Fruit fly (Drosophila melanogaster) whole organism, adult: ENCODE results near the gene sima.

Source experiments
- CG11617 ChIP-seq: fragments of 200-800 bp; sonication (Bioruptor generic); optimal IDR thresholded peaks from 2 replicates; lab custom pipeline; 2017; ENCODE audit warnings: mild to moderate bottlenecking, missing biosample characterization, missing genetic modification reagents, missing genetic modification characterization
- CG12768 ChIP-seq: fragments of 200-800 bp; sonication (Bioruptor generic); optimal IDR thresholded peaks from 2 replicates; lab custom pipeline; 2017; ENCODE audit warnings: missing biosample characterization, missing genetic modification characterization, mild to moderate bottlenecking, moderate library complexity, missing genetic modification reagents
- CG14711 ChIP-seq: fragments of 200-800 bp; sonication (Bioruptor generic); optimal IDR thresholded peaks from 2 replicates; lab custom pipeline; 2018; ENCODE audit warnings: missing biosample characterization, mild to moderate bottlenecking, missing genetic modification characterization, moderate library complexity
- CG1620 ChIP-seq: fragments of 200-800 bp; sonication (Bioruptor generic); optimal IDR thresholded peaks from 2 replicates; lab custom pipeline; 2016; ENCODE audit warnings: missing biosample characterization, missing genetic modification characterization
- CG33017 ChIP-seq: fragments of 200-800 bp; sonication (Bioruptor generic); optimal IDR thresholded peaks from 2 replicates; lab custom pipeline; 2018; ENCODE audit warnings: missing biosample characterization, mild to moderate bottlenecking, missing genetic modification characterization, moderate library complexity
- CG5204 ChIP-seq: fragments of 200-800 bp; sonication (Bioruptor generic); optimal IDR thresholded peaks from 2 replicates; lab custom pipeline; 2016; ENCODE audit warnings: missing biosample characterization, missing genetic modification characterization
- CG7045 ChIP-seq: fragments of 200-800 bp; sonication (Bioruptor generic); optimal IDR thresholded peaks from 2 replicates; lab custom pipeline; 2017; ENCODE audit warnings: missing biosample characterization, mild to moderate bottlenecking, missing genetic modification characterization
- CG7101 ChIP-seq: fragments of 200-800 bp; sonication (Bioruptor generic); optimal IDR thresholded peaks from 2 replicates; lab custom pipeline; 2018; ENCODE audit warnings: missing biosample characterization, mild to moderate bottlenecking, missing genetic modification characterization, moderate library complexity
- Clk ChIP-seq: fragments of 200-800 bp; sonication (Bioruptor generic); optimal IDR thresholded peaks from 2 replicates; lab custom pipeline; 2017; ENCODE audit warnings: missing biosample characterization, missing genetic modification characterization
- Crg-1 ChIP-seq: fragments of 200-800 bp; sonication (Bioruptor generic); optimal IDR thresholded peaks from 2 replicates; lab custom pipeline; 2016; ENCODE audit warnings: missing biosample characterization, missing genetic modification characterization
- Hr96 ChIP-seq: fragments of 200-800 bp; sonication (Bioruptor generic); optimal IDR thresholded peaks from 2 replicates; lab custom pipeline; 2016; ENCODE audit warnings: missing biosample characterization, missing genetic modification characterization
- Mnt ChIP-seq: fragments of 200-800 bp; sonication (Bioruptor generic); optimal IDR thresholded peaks from 2 replicates; lab custom pipeline; 2016; ENCODE audit warnings: missing biosample characterization, mild to moderate bottlenecking, missing genetic modification characterization
- bab1 ChIP-seq: fragments of 200-800 bp; sonication (Bioruptor generic); optimal IDR thresholded peaks from 3 replicates; lab custom pipeline; 2019; ENCODE audit warnings: missing biosample characterization, mild to moderate bottlenecking, missing genetic modification characterization, moderate library complexity
- cic ChIP-seq: fragments of 200-800 bp; sonication (Bioruptor generic); optimal IDR thresholded peaks from 2 replicates; lab custom pipeline; 2017; ENCODE audit warnings: missing biosample characterization, mild to moderate bottlenecking, missing genetic modification characterization, moderate library complexity
- cnc ChIP-seq, 2 experiments: fragments of >200 bp; optimal IDR thresholded peaks; 2 replicates each; lab custom pipeline; 2017
- kay ChIP-seq: fragments of 200-800 bp; sonication (Bioruptor generic); peaks from one replicate; lab custom pipeline; 2016; ENCODE audit warnings: missing biosample characterization, missing genetic modification characterization, borderline replicate concordance
- ovo ChIP-seq: fragments of 200-800 bp; sonication (Bioruptor generic); optimal IDR thresholded peaks from 2 replicates; lab custom pipeline; 2016; ENCODE audit warnings: missing biosample characterization, missing genetic modification characterization
- pad ChIP-seq: fragments of 200-800 bp; sonication (Bioruptor generic); optimal IDR thresholded peaks from 3 replicates; lab custom pipeline; 2017; ENCODE audit warnings: missing biosample characterization, missing genetic modification characterization, mild to moderate bottlenecking, moderate library complexity, missing genetic modification reagents
- tj ChIP-seq: fragments of 200-800 bp; sonication (Bioruptor generic); optimal IDR thresholded peaks from 3 replicates; lab custom pipeline; 2017; ENCODE audit warnings: missing biosample characterization, mild to moderate bottlenecking, missing genetic modification characterization, moderate library complexity
- toe ChIP-seq: fragments of 200-800 bp; sonication (Bioruptor generic); optimal IDR thresholded peaks from 2 replicates; lab custom pipeline; 2016; ENCODE audit warnings: missing biosample characterization, missing genetic modification characterization

Gene sima

DNA sequence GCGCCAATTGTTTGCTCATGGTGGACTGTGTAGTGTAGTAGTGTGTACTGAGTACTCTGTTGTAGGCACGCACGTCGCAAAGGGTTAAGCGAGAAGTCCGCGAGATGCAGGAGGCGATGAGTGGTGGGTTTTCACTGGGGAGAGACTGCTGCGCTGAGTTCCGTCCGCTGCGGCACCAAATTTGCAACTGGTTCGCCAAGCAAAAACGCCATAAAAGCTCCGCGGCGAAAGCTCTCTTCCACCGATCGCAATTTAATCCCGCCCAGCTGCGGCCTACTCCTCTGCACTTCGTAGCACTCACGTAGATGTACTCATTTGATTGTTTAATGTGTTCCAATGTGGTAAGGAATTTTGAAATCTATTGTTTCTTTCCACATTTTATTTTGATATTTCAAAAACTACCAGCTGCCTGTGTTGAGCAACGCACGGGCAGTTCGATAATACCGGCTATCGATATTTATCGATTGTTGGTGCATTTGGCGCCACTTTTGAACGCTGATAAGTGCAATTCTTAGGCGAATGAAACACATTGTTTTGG is 43.1 kb upstream of the sima start, which contains the start of gene CG7920:
TSS of gene CG7920 (minus strand) at position 308 of the 538 bp plus-strand sequence.
- TF ChIP-seq CG1620 (GFP tag; lab: Kevin White, UChicago) (peak; percentile 59), Clk (no peak), Hr96 (peak; percentile 68), tj (GFP tag; lab: Kevin White, UChicago) (no peak), CG11617 (peak; percentile 54), cnc (optimal IDR thresholded peaks at IDR 0.05; lab: Kevin White, UChicago) (peak in 1 of 2 experiments; percentile 62), CG5204 (GFP tag; lab: Kevin White, UChicago) (no peak), CG7045 (GFP tag; lab: Kevin White, UChicago) (peak; percentile 37), cic (GFP tag; lab: Kevin White, UChicago) (peak; percentile 31), pad (GFP tag; lab: Kevin White, UChicago) (peak; percentile 67), CG7101 (tag; lab: Kevin White, UChicago) (peak; percentile 69), Crg-1 (GFP tag; lab: Kevin White, UChicago) (peak; percentile 72), ovo (GFP tag; lab: Kevin White, UChicago) (no peak), CG33017 (tag; lab: Kevin White, UChicago) (peak; percentile 45), CG12768 (peak; percentile 41), kay (GFP tag; lab: Kevin White, UChicago) (no peak), CG14711 (tag; lab: Kevin White, UChicago) (peak; percentile 60), Mnt (peak; percentile 37), toe (peak; percentile 7), bab1 (GFP tag; lab: Kevin White, UChicago) (peak; percentile 83)

DNA sequence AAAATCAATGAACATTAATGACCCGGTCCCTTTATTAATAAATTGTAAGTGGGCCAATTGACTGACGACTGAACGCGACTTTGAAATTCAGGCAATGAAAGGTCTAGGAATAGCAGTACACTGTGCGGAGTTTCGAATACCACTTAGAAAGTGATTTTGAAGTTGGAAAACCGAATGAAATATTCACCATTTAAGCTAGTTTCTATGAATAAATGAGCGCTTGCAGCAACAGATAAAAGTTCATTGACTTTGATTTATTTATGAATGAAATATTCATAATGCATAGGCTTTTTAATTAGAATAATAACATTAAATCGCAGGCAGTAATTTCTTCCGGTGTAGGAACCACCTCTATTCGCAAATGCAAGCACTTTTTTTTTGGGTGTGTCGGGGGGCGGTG is 37.1 kb upstream of the sima start:
- TF ChIP-seq tj (GFP tag; lab: Kevin White, UChicago) (peak; percentile 89), CG33017 (tag; lab: Kevin White, UChicago) (no peak), CG1620 (GFP tag; lab: Kevin White, UChicago) (no peak), Clk (no peak), CG7045 (GFP tag; lab: Kevin White, UChicago) (no peak), CG7101 (tag; lab: Kevin White, UChicago) (no peak), Crg-1 (GFP tag; lab: Kevin White, UChicago) (no peak), CG14711 (tag; lab: Kevin White, UChicago) (no peak), bab1 (GFP tag; lab: Kevin White, UChicago) (peak; percentile 19)

DNA sequence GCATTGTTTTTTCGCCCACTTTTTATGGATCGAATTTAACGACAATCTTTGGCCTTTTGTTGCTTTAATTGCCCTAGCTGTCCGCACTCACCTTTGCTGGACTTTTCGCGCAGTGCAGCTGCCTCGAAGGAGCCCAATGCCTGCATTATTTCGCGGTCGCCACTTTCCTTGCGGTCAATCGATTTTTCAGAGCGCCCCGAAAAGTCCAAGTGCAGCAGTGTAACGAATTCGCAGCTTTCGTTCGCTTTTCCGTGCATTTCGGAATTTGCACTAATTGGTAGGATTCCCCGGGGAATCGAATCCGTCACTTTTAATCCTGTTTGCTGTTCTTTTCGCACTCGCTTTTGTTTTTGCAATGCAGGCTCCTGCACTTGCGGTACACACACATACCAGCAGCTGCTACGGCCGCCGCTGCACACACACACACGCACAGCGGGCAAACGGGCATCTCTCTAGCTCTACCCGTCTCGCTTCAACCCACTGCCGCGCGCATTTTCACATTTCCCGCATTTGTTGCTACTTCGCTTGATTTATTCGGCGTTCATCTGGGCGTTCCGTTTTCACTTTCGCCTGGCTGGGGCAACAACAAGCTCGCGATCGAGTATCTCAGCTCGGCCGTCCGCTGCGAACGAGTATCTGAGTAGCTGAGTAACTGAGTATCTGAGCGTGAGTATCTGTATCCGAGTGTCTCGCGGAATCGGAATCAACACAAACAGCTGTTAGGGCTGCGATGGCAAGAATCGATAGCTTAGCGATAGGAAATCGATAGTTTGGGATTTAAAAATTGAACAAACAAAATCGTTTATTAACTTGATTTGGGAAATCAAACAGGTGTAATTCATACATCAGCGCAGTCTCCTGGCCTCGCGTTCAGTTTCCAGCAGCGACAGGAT is 36.3 kb upstream of the sima start, which contains the start of gene Mgat2:
TSS of gene Mgat2 (minus strand) at position 663 of the 893 bp plus-strand sequence.
- TF ChIP-seq Clk (no peak), ovo (GFP tag; lab: Kevin White, UChicago) (no peak), CG1620 (GFP tag; lab: Kevin White, UChicago) (no peak), tj (GFP tag; lab: Kevin White, UChicago) (peak; percentile 28), CG5204 (GFP tag; lab: Kevin White, UChicago) (no peak), cic (GFP tag; lab: Kevin White, UChicago) (peak; percentile 85), cnc (optimal IDR thresholded peaks at IDR 0.05; lab: Kevin White, UChicago) (no peak), pad (GFP tag; lab: Kevin White, UChicago) (no peak), toe (no peak), bab1 (GFP tag; lab: Kevin White, UChicago) (peak; percentile 41), CG7101 (tag; lab: Kevin White, UChicago) (peak; percentile 42), Mnt (peak; percentile 75), CG7045 (GFP tag; lab: Kevin White, UChicago) (peak; percentile 50), Hr96 (peak; percentile 72), CG11617 (peak; percentile 53), CG33017 (tag; lab: Kevin White, UChicago) (peak; percentile 65), CG14711 (tag; lab: Kevin White, UChicago) (no peak), kay (GFP tag; lab: Kevin White, UChicago) (no peak), Crg-1 (GFP tag; lab: Kevin White, UChicago) (no peak), CG12768 (peak; percentile 67)

DNA sequence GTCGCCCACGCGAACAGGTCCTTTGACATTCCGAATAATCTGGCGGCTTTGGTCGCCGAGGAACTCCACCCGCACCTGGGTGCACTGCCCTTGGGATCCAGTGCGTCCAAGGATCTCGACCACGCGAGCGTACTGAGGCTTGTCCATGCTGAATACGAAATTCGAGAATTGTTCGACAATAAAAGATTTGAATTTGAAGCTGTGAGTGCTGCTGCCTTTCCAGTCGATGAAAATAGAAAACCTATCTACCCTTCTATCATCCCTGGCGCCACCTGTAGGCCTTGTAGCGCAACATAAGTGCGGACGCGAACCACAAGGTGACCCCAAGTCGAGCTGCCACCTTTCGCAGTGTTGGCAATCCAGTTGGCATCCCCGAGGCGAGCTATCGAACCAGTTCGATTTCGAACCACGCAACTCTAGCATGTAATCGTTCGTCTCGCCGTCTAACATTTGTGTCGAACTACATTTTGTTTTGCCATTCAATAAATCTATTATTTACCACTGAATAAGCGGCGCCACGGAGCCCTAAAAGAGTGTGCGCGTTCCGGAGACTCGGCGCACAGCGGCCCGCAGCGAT is 35.6 kb upstream of the sima start, which contains the start of the genes RpS28a and Axn:
TSS of gene RpS28a (minus strand) at position 197 of the 577 bp plus-strand sequence.
TSS of gene Axn (plus strand) at position 391 of the 577 bp plus-strand sequence.
- TF ChIP-seq Mnt (peak; percentile 5), kay (GFP tag; lab: Kevin White, UChicago) (no peak), CG1620 (GFP tag; lab: Kevin White, UChicago) (no peak), Hr96 (no peak), CG14711 (tag; lab: Kevin White, UChicago) (peak; percentile 57)

DNA sequence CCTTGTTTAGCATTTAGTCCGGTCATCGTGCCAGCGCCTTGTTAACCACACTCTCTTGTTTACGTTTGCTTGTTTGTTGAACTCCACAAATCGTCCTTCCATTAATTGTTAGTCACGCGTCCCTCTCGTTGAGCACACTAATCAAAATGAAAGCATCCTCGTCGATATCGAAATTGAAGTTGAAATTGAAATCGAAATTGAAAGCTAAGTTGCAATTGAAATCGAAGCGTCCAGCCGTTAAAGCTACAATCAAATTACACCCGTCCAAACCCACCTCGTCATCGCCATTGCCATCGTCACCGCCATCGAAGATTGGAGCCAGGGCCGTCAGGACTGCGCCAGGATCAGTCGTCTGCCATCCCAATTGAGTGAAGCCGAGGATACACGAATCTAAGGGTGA is 34.7 kb upstream of the sima start:
- TF ChIP-seq CG1620 (GFP tag; lab: Kevin White, UChicago) (no peak), cic (GFP tag; lab: Kevin White, UChicago) (no peak), CG33017 (tag; lab: Kevin White, UChicago) (no peak), tj (GFP tag; lab: Kevin White, UChicago) (no peak), bab1 (GFP tag; lab: Kevin White, UChicago) (no peak), kay (GFP tag; lab: Kevin White, UChicago) (no peak), CG12768 (no peak), CG7045 (GFP tag; lab: Kevin White, UChicago) (no peak), Clk (no peak)
